Worm (Caenorhabditis elegans) whole organism, mixed stage, embryonic: ENCODE results near the gene moc-3.

Experiments
- ces-1 ChIP-seq: fragments of 150-350 bp; optimal IDR thresholded peaks from 2 replicates; lab custom pipeline; 2014; ENCODE audit warnings: missing biosample characterization, missing genetic modification reagents, missing genetic modification characterization
- elt-1 ChIP-seq: sonication (generic microtip); optimal IDR thresholded peaks from 2 replicates; lab custom pipeline; 2017; ENCODE audit warnings: missing genetic modification characterization, mild to moderate bottlenecking, missing compliant biosample characterization, antibody characterized with exemption, moderate library complexity, borderline replicate concordance; ENCODE audit not compliant: insufficient read depth
- elt-3 ChIP-seq: fragments of 150-350 bp; optimal IDR thresholded peaks from 2 replicates; lab custom pipeline; 2014; ENCODE audit warnings: missing biosample characterization, missing genetic modification characterization
- lsy-2 ChIP-seq: fragments of 150-350 bp; optimal IDR thresholded peaks from 2 replicates; lab custom pipeline; 2014; ENCODE audit warnings: missing biosample characterization, missing genetic modification characterization
- nhr-12 ChIP-seq: fragments of 150-350 bp; optimal IDR thresholded peaks from 2 replicates; lab custom pipeline; 2014; ENCODE audit warnings: missing biosample characterization, missing genetic modification characterization
- nhr-28 ChIP-seq: fragments of 150-350 bp; optimal IDR thresholded peaks from 2 replicates; lab custom pipeline; 2014; ENCODE audit warnings: missing biosample characterization, missing genetic modification characterization
- pha-4 ChIP-seq: fragments of 150-350 bp; optimal IDR thresholded peaks from 2 replicates; lab custom pipeline; 2018; ENCODE audit warnings: missing biosample characterization, missing genetic modification reagents, missing genetic modification characterization
- snpc-4 ChIP-seq: fragments of 150-350 bp; optimal IDR thresholded peaks from 2 replicates; lab custom pipeline; 2014; ENCODE audit warnings: missing biosample characterization, missing genetic modification characterization
- ztf-11 ChIP-seq: fragments of 150-350 bp; optimal IDR thresholded peaks from 2 replicates; lab custom pipeline; 2014; ENCODE audit warnings: missing biosample characterization, missing genetic modification characterization

DNA sequence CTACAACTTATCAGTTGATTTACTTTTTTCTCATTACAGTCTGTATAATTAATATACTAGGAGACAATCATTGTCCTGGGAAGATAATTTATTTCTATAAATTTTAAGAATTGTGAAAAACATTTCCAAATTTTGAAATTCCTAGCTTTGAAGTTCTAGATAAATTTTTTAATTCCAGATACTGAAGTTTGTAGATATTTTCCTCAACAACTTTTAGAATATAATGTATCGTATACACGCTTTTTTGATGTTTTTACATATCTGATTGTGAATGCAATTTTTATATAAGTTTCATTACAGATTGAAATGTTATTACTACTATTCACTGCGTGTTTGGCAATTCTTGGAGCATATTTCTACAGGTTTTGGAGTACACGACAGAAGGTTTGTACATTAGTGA is 21.8 kb downstream of the moc-3 start, which contains the start of gene faah-2:
- no peak for TF ChIP-seq nhr-12 (tag; lab: Kevin White, UChicago)
- no peak for TF ChIP-seq nhr-28 (tag; lab: Kevin White, UChicago)
- TF ChIP-seq elt-1 (tag; lab: Kevin White, UChicago), result no peak
- no peak for TF ChIP-seq elt-3 (tag; lab: Kevin White, UChicago)
- TF ChIP-seq lsy-2 (tag; lab: Kevin White, UChicago), result no peak
- no peak for TF ChIP-seq snpc-4
- no peak for TF ChIP-seq ces-1 (GFP tag; lab: Kevin White, UChicago)
- no peak for TF ChIP-seq pha-4
- TF ChIP-seq ztf-11 (tag; lab: Kevin White, UChicago), result no peak
